Worm (Caenorhabditis elegans) whole organism, L4 larva: ENCODE data around the gene C46C2.3.

ENCODE experiments used
- aly-2 ChIP-seq: sonication (generic microtip); optimal IDR thresholded peaks from 2 replicates; lab custom pipeline; 2018; ENCODE audit warnings: missing biosample characterization, missing genetic modification characterization
- ceh-82 ChIP-seq: sonication (generic microtip); optimal IDR thresholded peaks from 2 replicates; lab custom pipeline; 2017; ENCODE audit warnings: missing biosample characterization, missing genetic modification characterization
- ctbp-1 ChIP-seq: fragments of 200-800 bp; sonication (Bioruptor generic); IDR thresholded peaks from 2 replicates; pipeline ENCODE4 v1.3.6; 2022; ENCODE audit warnings: missing genetic modification reagents, missing genetic modification characterization, missing compliant biosample characterization
- daf-16 ChIP-seq, 3 experiments: sonication (generic microtip); optimal IDR thresholded peaks; 2 replicates each; lab custom pipeline; 2016 to 2017; ENCODE audit warnings: missing genetic modification characterization in 3 of 3, missing genetic modification reagents in 3 of 3, mild to moderate bottlenecking in 2 of 3, missing compliant biosample characterization in 2 of 3, missing biosample characterization in 1 of 3, moderate library complexity in 1 of 3
- lin-13 ChIP-seq: fragments of 150-350 bp; optimal IDR thresholded peaks from 2 replicates; lab custom pipeline; 2014; ENCODE audit warnings: missing biosample characterization, missing genetic modification reagents, missing genetic modification characterization
- mes-2 ChIP-seq: sonication (generic microtip); optimal IDR thresholded peaks from 2 replicates; lab custom pipeline; 2016; ENCODE audit warnings: missing genotype, mild to moderate bottlenecking, missing genetic modification characterization, missing compliant biosample characterization; ENCODE audit not compliant: poor library complexity, severe bottlenecking
- nhr-76 ChIP-seq: fragments of 150-350 bp; optimal IDR thresholded peaks from 2 replicates; lab custom pipeline; 2014; ENCODE audit warnings: missing biosample characterization, missing genetic modification characterization
- spr-3 ChIP-seq: fragments of 200-800 bp; sonication (Bioruptor generic); optimal IDR thresholded peaks from 2 replicates; lab custom pipeline; 2018; ENCODE audit warnings: mild to moderate bottlenecking, missing genetic modification characterization, missing compliant biosample characterization
- zfp-2 ChIP-seq: sonication (generic microtip); optimal IDR thresholded peaks from 2 replicates; lab custom pipeline; 2016; ENCODE audit warnings: mild to moderate bottlenecking, missing genetic modification characterization, missing compliant biosample characterization

ce11 chrIV:9184547-9184946 is 40.4 kb upstream of the C46C2.3 start, which contains the start of gene C07C7.1:
- TF ChIP-seq aly-2: no peak
- no peak for TF ChIP-seq nhr-76 (tag; lab: Kevin White, UChicago)
- TF ChIP-seq ctbp-1 (GFP tag; lab: Robert Waterston, UW): no peak
- TF ChIP-seq mes-2: no peak
- no peak for TF ChIP-seq daf-16 (GFP tag; optimal IDR thresholded peaks at IDR 0.05; lab: Kevin White, UChicago)
- no peak for TF ChIP-seq daf-16 (tag; optimal IDR thresholded peaks at IDR 0.05; lab: Kevin White, UChicago)
- TF ChIP-seq ceh-82: no peak
- no peak for TF ChIP-seq lin-13
- TF ChIP-seq zfp-2: no peak
- TF ChIP-seq spr-3 (GFP tag; lab: Kevin White, UChicago): no peak
